Fruit fly (Drosophila melanogaster): ENCODE results near the gene CG34178.

dm6 chr2L:4388027-4388426 is 45.7 kb upstream of the CG34178 start, which contains the start of gene Tps1:
- TF ChIP-seq CTCF (optimal IDR thresholded peaks at IDR 0.05) (no peak), CG8478 (optimal IDR thresholded peaks at IDR 0.05) (no peak)
